Fruit fly (Drosophila melanogaster) S2 (cell line): Measurements from ENCODE around the gene Jig.

ENCODE experiments used
- CG8478 ChIP-seq: fragments of >200 bp; optimal IDR thresholded peaks from 2 replicates; lab custom pipeline; 2018
- CTCF ChIP-seq, 2 experiments: fragments of >200 bp; optimal IDR thresholded peaks; 2 replicates each; lab custom pipeline; 2018

DNA sequence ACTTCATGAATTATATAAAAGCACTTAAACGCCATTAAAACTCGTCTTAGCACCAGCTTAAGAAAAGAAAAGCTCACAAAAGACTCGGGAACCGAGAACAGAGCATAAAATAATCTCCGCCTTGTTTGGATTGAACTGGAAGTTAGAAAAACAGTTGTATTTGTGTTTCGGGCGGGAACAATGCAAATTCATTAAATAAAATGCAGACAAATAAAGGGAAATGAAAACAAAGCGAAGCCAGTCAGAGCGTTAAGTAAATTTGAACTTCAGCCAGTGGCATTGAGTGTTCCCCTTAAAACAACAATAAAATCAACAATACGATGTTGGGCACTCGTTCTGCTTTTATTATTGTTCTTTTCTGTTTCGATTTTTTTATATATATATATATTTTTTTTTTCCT, 34.1 kb upstream of the Jig start:
- no peak for TF ChIP-seq CTCF (optimal IDR thresholded peaks at IDR 0.05; lab: Kevin White, UChicago)
- no peak for TF ChIP-seq CG8478 (lab: Kevin White, UChicago)
